Worm (Caenorhabditis elegans) whole organism, mixed stage, embryonic: Measurements from ENCODE around the gene D1079.1.

Source experiments
- cnd-1 ChIP-seq: fragments of 200-800 bp; sonication (Bioruptor generic); optimal IDR thresholded peaks from 2 replicates; lab custom pipeline; 2018; ENCODE audit warnings: mild to moderate bottlenecking, missing genetic modification characterization, missing compliant biosample characterization
- nhr-237 ChIP-seq: fragments of 150-350 bp; optimal IDR thresholded peaks from 2 replicates; lab custom pipeline; 2014; ENCODE audit warnings: missing biosample characterization, missing genetic modification characterization
- pha-4 ChIP-seq: fragments of 150-350 bp; optimal IDR thresholded peaks from 2 replicates; lab custom pipeline; 2018; ENCODE audit warnings: missing biosample characterization, missing genetic modification reagents, missing genetic modification characterization

ce11 chrX:4451936-4452335 is 49.0 kb downstream of the D1079.1 start:
- TF ChIP-seq nhr-237 (no peak), cnd-1 (tag; lab: Kevin White, UChicago) (no peak), pha-4 (tag; lab: Kevin White, UChicago) (no peak)
